Worm (Caenorhabditis elegans) whole organism, young adult: ENCODE results near the gene Y5F2A.4.

ENCODE experiments used
- B0336.3 ChIP-seq: fragments of 200-800 bp; sonication (Bioruptor generic); IDR thresholded peaks from 2 replicates; pipeline ENCODE4 v1.3.6; 2022; ENCODE audit warnings: missing genetic modification characterization, missing compliant biosample characterization
- F23B12.7 ChIP-seq: sonication (generic microtip); optimal IDR thresholded peaks from 2 replicates; lab custom pipeline; 2017; ENCODE audit warnings: missing genetic modification characterization, mild to moderate bottlenecking, missing compliant biosample characterization, antibody characterized with exemption, moderate library complexity; ENCODE audit not compliant: insufficient read depth
- F52B5.7 ChIP-seq: sonication (generic microtip); optimal IDR thresholded peaks from 2 replicates; lab custom pipeline; 2016; ENCODE audit warnings: mild to moderate bottlenecking, missing genetic modification characterization, missing compliant biosample characterization
- Y95B8A.8 ChIP-seq: fragments of 200-800 bp; sonication (Bioruptor generic); IDR thresholded peaks from 2 replicates; pipeline ENCODE4 v1.3.6; 2022; ENCODE audit warnings: missing genetic modification reagents, missing genetic modification characterization, missing compliant biosample characterization
- ZK185.1 ChIP-seq: sonication (generic microtip); optimal IDR thresholded peaks from 2 replicates; lab custom pipeline; 2016; ENCODE audit warnings: mild to moderate bottlenecking, missing genetic modification characterization, missing compliant biosample characterization; ENCODE audit not compliant: poor library complexity, severe bottlenecking
- akir-1 ChIP-seq: fragments of 200-800 bp; sonication (Bioruptor generic); optimal IDR thresholded peaks from 2 replicates; lab custom pipeline; 2018; ENCODE audit warnings: mild to moderate bottlenecking, missing genetic modification characterization, moderate library complexity, missing compliant biosample characterization
- athp-1 ChIP-seq: sonication (generic microtip); optimal IDR thresholded peaks from 2 replicates; lab custom pipeline; 2017; ENCODE audit warnings: mild to moderate bottlenecking, missing genetic modification characterization, missing compliant biosample characterization
- attf-5 ChIP-seq: fragments of 200-800 bp; sonication (Bioruptor generic); optimal IDR thresholded peaks from 2 replicates; lab custom pipeline; 2018; ENCODE audit warnings: mild to moderate bottlenecking, missing genetic modification characterization, missing compliant biosample characterization
- bed-2 ChIP-seq: fragments of 200-800 bp; sonication (Bioruptor generic); IDR thresholded peaks from 2 replicates; pipeline ENCODE4 v1.3.6; 2022; ENCODE audit warnings: missing genetic modification reagents, missing genetic modification characterization, missing compliant biosample characterization
- ccch-3 ChIP-seq: fragments of 200-800 bp; sonication (Bioruptor generic); optimal IDR thresholded peaks from 2 replicates; lab custom pipeline; 2018; ENCODE audit warnings: mild to moderate bottlenecking, missing genetic modification characterization, missing compliant biosample characterization
- cebp-2 ChIP-seq: fragments of 200-800 bp; sonication (Bioruptor generic); IDR thresholded peaks from 2 replicates; pipeline ENCODE4 v1.3.6; 2022; ENCODE audit warnings: missing genetic modification characterization, missing compliant biosample characterization
- ceh-100 ChIP-seq: fragments of 200-800 bp; sonication (Bioruptor generic); IDR thresholded peaks from 2 replicates; pipeline ENCODE4 v1.3.6; 2022; ENCODE audit warnings: missing genetic modification reagents, missing genetic modification characterization, missing compliant biosample characterization
- ceh-79 ChIP-seq: sonication (generic microtip); optimal IDR thresholded peaks from 2 replicates; lab custom pipeline; 2017; ENCODE audit warnings: mild to moderate bottlenecking, missing genetic modification characterization, missing compliant biosample characterization
- chd-7 ChIP-seq: sonication (generic microtip); optimal IDR thresholded peaks from 2 replicates; lab custom pipeline; 2016; ENCODE audit warnings: mild to moderate bottlenecking, missing genetic modification characterization, moderate library complexity, missing compliant biosample characterization
- dpff-1 ChIP-seq: sonication (generic microtip); optimal IDR thresholded peaks from 2 replicates; lab custom pipeline; 2017; ENCODE audit warnings: mild to moderate bottlenecking, missing genetic modification characterization, missing compliant biosample characterization
- egrh-3 ChIP-seq: fragments of 200-800 bp; sonication (Bioruptor generic); IDR thresholded peaks from 2 replicates; pipeline ENCODE4 v1.3.6; 2022; ENCODE audit warnings: missing genetic modification reagents, missing genetic modification characterization, missing compliant biosample characterization
- ekl-4 ChIP-seq: fragments of 200-800 bp; sonication (Bioruptor generic); IDR thresholded peaks from 2 replicates; pipeline ENCODE4 v1.3.6; 2022; ENCODE audit warnings: missing genetic modification reagents, missing genetic modification characterization, missing compliant biosample characterization
- fkh-3 ChIP-seq: sonication (generic microtip); optimal IDR thresholded peaks from 2 replicates; lab custom pipeline; 2016; ENCODE audit warnings: mild to moderate bottlenecking, missing genetic modification characterization, missing compliant biosample characterization
- gei-17 ChIP-seq: fragments of 200-800 bp; sonication (Bioruptor generic); optimal IDR thresholded peaks from 2 replicates; lab custom pipeline; 2018; ENCODE audit warnings: mild to moderate bottlenecking, missing genetic modification characterization, missing compliant biosample characterization
- hmg-1.2 ChIP-seq: fragments of 200-800 bp; sonication (Bioruptor generic); IDR thresholded peaks from 2 replicates; pipeline ENCODE4 v1.3.6; 2022; ENCODE audit warnings: missing genetic modification reagents, missing genetic modification characterization, missing compliant biosample characterization
- hsf-1 ChIP-seq: fragments of 200-800 bp; sonication (Bioruptor generic); IDR thresholded peaks from 2 replicates; pipeline ENCODE4 v1.3.6; 2022; ENCODE audit warnings: missing genetic modification reagents, missing genetic modification characterization, missing compliant biosample characterization
- let-526 ChIP-seq: fragments of 200-800 bp; sonication (Bioruptor generic); IDR thresholded peaks from 2 replicates; pipeline ENCODE4 v1.3.6; 2022; ENCODE audit warnings: missing genetic modification reagents, missing genetic modification characterization, missing compliant biosample characterization
- lin-26 ChIP-seq: fragments of 200-800 bp; sonication (Bioruptor generic); IDR thresholded peaks from 2 replicates; pipeline ENCODE4 v1.3.6; 2022; ENCODE audit warnings: missing genetic modification reagents, missing genetic modification characterization, missing compliant biosample characterization
- lin-54 ChIP-seq: fragments of 200-800 bp; sonication (Bioruptor generic); optimal IDR thresholded peaks from 2 replicates; lab custom pipeline; 2018; ENCODE audit warnings: mild to moderate bottlenecking, missing genetic modification characterization, missing compliant biosample characterization
- madf-6 ChIP-seq: fragments of 200-800 bp; sonication (Bioruptor generic); IDR thresholded peaks from 2 replicates; pipeline ENCODE4 v1.3.6; 2022; ENCODE audit warnings: missing genetic modification reagents, missing genetic modification characterization, missing compliant biosample characterization
- mcd-1 ChIP-seq: fragments of 200-800 bp; sonication (Bioruptor generic); IDR thresholded peaks from 2 replicates; pipeline ENCODE4 v1.3.6; 2022; ENCODE audit warnings: missing genetic modification reagents, missing genetic modification characterization, missing compliant biosample characterization
- nhr-179 ChIP-seq: sonication (generic microtip); optimal IDR thresholded peaks from 2 replicates; lab custom pipeline; 2016; ENCODE audit warnings: mild to moderate bottlenecking, missing genetic modification characterization, missing compliant biosample characterization
- nhr-80 ChIP-seq: sonication (generic microtip); optimal IDR thresholded peaks from 2 replicates; lab custom pipeline; 2016; ENCODE audit warnings: missing genetic modification characterization, missing compliant biosample characterization
- rpc-1 ChIP-seq, 2 experiments: fragments of 150-350 bp in 1 of 2; sonication (generic microtip) in 1 of 2; optimal IDR thresholded peaks; 2 replicates each; lab custom pipeline; 2014 to 2018; ENCODE audit warnings: missing biosample characterization in 1 of 2, missing genetic modification characterization in 1 of 2, missing genetic modification reagents in 1 of 2, missing genotype in 1 of 2
- somi-1 ChIP-seq: fragments of 200-800 bp; sonication (Bioruptor generic); optimal IDR thresholded peaks from 2 replicates; lab custom pipeline; 2018; ENCODE audit warnings: mild to moderate bottlenecking, missing genetic modification characterization, missing compliant biosample characterization
- sptf-2 ChIP-seq: fragments of 200-800 bp; sonication (Bioruptor generic); optimal IDR thresholded peaks from 2 replicates; lab custom pipeline; 2018; ENCODE audit warnings: mild to moderate bottlenecking, missing genetic modification characterization, missing compliant biosample characterization
- tbx-9 ChIP-seq: sonication (generic microtip); optimal IDR thresholded peaks from 2 replicates; lab custom pipeline; 2016; ENCODE audit warnings: borderline replicate concordance, missing genetic modification characterization, inconsistent platforms, missing compliant biosample characterization
- tlf-1 ChIP-seq: fragments of 200-800 bp; sonication (Bioruptor generic); optimal IDR thresholded peaks from 2 replicates; lab custom pipeline; 2018; ENCODE audit warnings: mild to moderate bottlenecking, missing genetic modification characterization, missing compliant biosample characterization
- unc-62 ChIP-seq: fragments of 150-350 bp; optimal IDR thresholded peaks from 2 replicates; lab custom pipeline; 2014; ENCODE audit warnings: missing biosample characterization, missing genetic modification reagents, missing genetic modification characterization
- ztf-18 ChIP-seq: sonication (generic microtip); optimal IDR thresholded peaks from 2 replicates; lab custom pipeline; 2016; ENCODE audit warnings: missing genotype, mild to moderate bottlenecking, missing genetic modification characterization, missing compliant biosample characterization
- ztf-22 ChIP-seq: fragments of 200-800 bp; sonication (Bioruptor generic); optimal IDR thresholded peaks from 2 replicates; lab custom pipeline; 2018; ENCODE audit warnings: mild to moderate bottlenecking, missing genetic modification characterization, moderate library complexity, missing compliant biosample characterization
- ztf-25 ChIP-seq: fragments of 200-800 bp; sonication (Bioruptor generic); IDR thresholded peaks from 2 replicates; pipeline ENCODE4 v1.3.6; 2022; ENCODE audit warnings: missing genetic modification reagents, missing genetic modification characterization, missing compliant biosample characterization

The Y5F2A.4 gene

ce11 chrIV:11082789-11083235 is 4.4 kb upstream of the Y5F2A.4 start (continued):
- TF ChIP-seq egrh-3, result no peak
- peak; percentile 69 for TF ChIP-seq ztf-18 (tag; lab: Kevin White, UChicago)
- no peak for TF ChIP-seq fkh-3 (tag; lab: Kevin White, UChicago)
- TF ChIP-seq ekl-4 (GFP tag; lab: Robert Waterston, UW), result peak; percentile 74
- TF ChIP-seq sptf-2, result no peak
- TF ChIP-seq chd-7 (tag; lab: Kevin White, UChicago), result peak; percentile 90
- TF ChIP-seq nhr-80 (tag; lab: Kevin White, UChicago), result peak; percentile 75
- TF ChIP-seq rpc-1 (optimal IDR thresholded peaks at IDR 0.05; lab: Kevin White, UChicago), result no peak
- no peak for TF ChIP-seq rpc-1 (tag; optimal IDR thresholded peaks at IDR 0.05; lab: Kevin White, UChicago)
- TF ChIP-seq hsf-1, result 0 out of 2 replicates have a peak, but pooled peaks have one; percentile 6
- TF ChIP-seq gei-17, result peak; percentile 2
- TF ChIP-seq ztf-22, result peak; percentile 81
- TF ChIP-seq F52B5.7 (tag; lab: Kevin White, UChicago), result peak; percentile 11
- 0 out of 2 replicates have a peak, but pooled peaks have one; percentile 60 for TF ChIP-seq let-526 (GFP tag; lab: Robert Waterston, UW)
- TF ChIP-seq madf-6 (GFP tag; lab: Robert Waterston, UW), result peak; percentile 12; the same call in 1 of the 2 replicates
- no peak for TF ChIP-seq ccch-3 (GFP tag; lab: Kevin White, UChicago)
- peak; percentile 74 for TF ChIP-seq somi-1 (GFP tag; lab: Kevin White, UChicago)
- peak; percentile 15; the same call in 1 of the 2 replicates for TF ChIP-seq ceh-100 (GFP tag; lab: Robert Waterston, UW)
- 0 out of 2 replicates have a peak, but pooled peaks have one; percentile 26 for TF ChIP-seq ztf-25 (GFP tag; lab: Robert Waterston, UW)
- TF ChIP-seq lin-54, result peak; percentile 57
- TF ChIP-seq B0336.3, result peak; percentile 89
- peak; percentile 27 for TF ChIP-seq F23B12.7
- TF ChIP-seq akir-1 (GFP tag; lab: Kevin White, UChicago), result peak; percentile 51
- peak; percentile 53 for TF ChIP-seq unc-62 (GFP tag; lab: Kevin White, UChicago)
- TF ChIP-seq tlf-1 (GFP tag; lab: Kevin White, UChicago), result peak; percentile 81
- peak; percentile 82 for TF ChIP-seq mcd-1 (GFP tag; lab: Robert Waterston, UW)
- TF ChIP-seq hmg-1.2 (GFP tag; lab: Robert Waterston, UW), result peak; percentile 94
- peak; percentile 69; the same call in 1 of the 2 replicates for TF ChIP-seq lin-26 (GFP tag; lab: Robert Waterston, UW)
- TF ChIP-seq dpff-1 (tag; lab: Kevin White, UChicago), result no peak
- TF ChIP-seq ZK185.1, result peak; percentile 91
- TF ChIP-seq tbx-9 (tag; lab: Kevin White, UChicago), result no peak
- peak; percentile 85 for TF ChIP-seq athp-1 (tag; lab: Kevin White, UChicago)
- TF ChIP-seq attf-5 (GFP tag; lab: Kevin White, UChicago), result peak; percentile 89
- no peak for TF ChIP-seq nhr-179 (tag; lab: Kevin White, UChicago)
- peak; percentile 54; the same call in 1 of the 2 replicates for TF ChIP-seq Y95B8A.8 (GFP tag; lab: Robert Waterston, UW)
- TF ChIP-seq, all 124 proteins: peak for 69

- TF ChIP-seq dpff-1 (tag; lab: Kevin White, UChicago) (no peak), cebp-2 (GFP tag; lab: Robert Waterston, UW) (0 out of 2 replicates have a peak, but pooled peaks have one; percentile 20), ceh-79 (tag; lab: Kevin White, UChicago) (no peak), bed-2 (GFP tag; lab: Robert Waterston, UW) (no peak), tbx-9 (tag; lab: Kevin White, UChicago) (no peak)
Observed at ce11 chrIV:11082153-11082552, 3.8 kb upstream of the Y5F2A.4 start, which contains the start of gene let-70. let-70 (minus strand) TSS chrIV:11082253.
